Worm (Caenorhabditis elegans): ENCODE results near the gene C06A1.3.

The C06A1.3 gene

ce11 chrII:10551985-10552736 is 19.9 kb upstream of the C06A1.3 start:
- TF ChIP-seq him-1 (tag; optimal IDR thresholded peaks at IDR 0.05) (peak; percentile 84), W03F9.2 (tag; optimal IDR thresholded peaks at IDR 0.05) (peak; percentile 81), dao-5 (tag; optimal IDR thresholded peaks at IDR 0.05) (no peak)

- no peak for TF ChIP-seq dao-5 (tag; optimal IDR thresholded peaks at IDR 0.05)
- TF ChIP-seq W03F9.2 (tag; optimal IDR thresholded peaks at IDR 0.05) = no peak
- TF ChIP-seq him-1 (tag; optimal IDR thresholded peaks at IDR 0.05) = no peak
Observed at ce11 chrII:10553377-10554045, 18.6 kb upstream of the C06A1.3 start.

- TF ChIP-seq him-1 (tag; optimal IDR thresholded peaks at IDR 0.05) (no peak), W03F9.2 (tag; optimal IDR thresholded peaks at IDR 0.05) (no peak), dao-5 (tag; optimal IDR thresholded peaks at IDR 0.05) (no peak)
Observed at ce11 chrII:10554046-10554399, 18.0 kb upstream of the C06A1.3 start.

- TF ChIP-seq W03F9.2 (tag; optimal IDR thresholded peaks at IDR 0.05) = no peak
- no peak for TF ChIP-seq dao-5 (tag; optimal IDR thresholded peaks at IDR 0.05)
- TF ChIP-seq him-1 (tag; optimal IDR thresholded peaks at IDR 0.05) = no peak
Observed at ce11 chrII:10554972-10555371, 17.1 kb upstream of the C06A1.3 start, which contains the start of gene mnk-1. TSS of gene mnk-1 (minus strand) at chrII:10555044.

ce11 chrII:10555484-10556075 is 16.5 kb upstream of the C06A1.3 start:
- TF ChIP-seq him-1 (tag; optimal IDR thresholded peaks at IDR 0.05) (no peak), W03F9.2 (tag; optimal IDR thresholded peaks at IDR 0.05) (no peak), dao-5 (tag; optimal IDR thresholded peaks at IDR 0.05) (no peak)

ce11 chrII:10556550-10557205 is 15.4 kb upstream of the C06A1.3 start:
- TF ChIP-seq him-1 (tag; optimal IDR thresholded peaks at IDR 0.05) = no peak

ce11 chrII:10557206-10557574 is 14.9 kb upstream of the C06A1.3 start:
- TF ChIP-seq dao-5 (tag; optimal IDR thresholded peaks at IDR 0.05) (no peak), him-1 (tag; optimal IDR thresholded peaks at IDR 0.05) (no peak), W03F9.2 (tag; optimal IDR thresholded peaks at IDR 0.05) (no peak)

- TF ChIP-seq W03F9.2 (tag; optimal IDR thresholded peaks at IDR 0.05) (no peak), him-1 (tag; optimal IDR thresholded peaks at IDR 0.05) (no peak), dao-5 (tag; optimal IDR thresholded peaks at IDR 0.05) (no peak)
Observed at ce11 chrII:10558345-10558744, 13.7 kb upstream of the C06A1.3 start.

- TF ChIP-seq him-1 (tag; optimal IDR thresholded peaks at IDR 0.05) = no peak
Observed at ce11 chrII:10558962-10559415, 13.1 kb upstream of the C06A1.3 start.

- no peak for TF ChIP-seq him-1 (tag; optimal IDR thresholded peaks at IDR 0.05)
- TF ChIP-seq W03F9.2 (tag; optimal IDR thresholded peaks at IDR 0.05) = no peak
- TF ChIP-seq dao-5 (tag; optimal IDR thresholded peaks at IDR 0.05) = no peak
Observed at ce11 chrII:10559671-10560184, 12.3 kb upstream of the C06A1.3 start.

ce11 chrII:10563368-10563767 is 8.7 kb upstream of the C06A1.3 start, which contains the start of gene cdc-48.1:
TSS of gene cdc-48.1 (minus strand) at chrII:10563407.
- TF ChIP-seq him-1 (tag; optimal IDR thresholded peaks at IDR 0.05) = peak; percentile 100
- peak; percentile 80 for TF ChIP-seq dao-5 (tag; optimal IDR thresholded peaks at IDR 0.05)
- peak; percentile 99 for TF ChIP-seq W03F9.2 (tag; optimal IDR thresholded peaks at IDR 0.05)

- TF ChIP-seq dao-5 (tag; optimal IDR thresholded peaks at IDR 0.05) (no peak), him-1 (tag; optimal IDR thresholded peaks at IDR 0.05) (no peak), W03F9.2 (tag; optimal IDR thresholded peaks at IDR 0.05) (no peak)
Observed at ce11 chrII:10564578-10564977, 7.5 kb upstream of the C06A1.3 start, which contains the start of the genes C06A1.6 and C06A1.7. TSS of gene C06A1.6 (minus strand) at chrII:10564678. TSS of gene C06A1.7 (plus strand) at chrII:10564891.

ce11 chrII:10566458-10566857 is 5.6 kb upstream of the C06A1.3 start:
- TF ChIP-seq him-1 (tag; optimal IDR thresholded peaks at IDR 0.05) (no peak), W03F9.2 (tag; optimal IDR thresholded peaks at IDR 0.05) (no peak), dao-5 (tag; optimal IDR thresholded peaks at IDR 0.05) (no peak)
